Worm (Caenorhabditis elegans) whole organism, late embryonic: ENCODE data around the gene srd-58.

Source experiments
- fkh-10 ChIP-seq: fragments of 150-350 bp; optimal IDR thresholded peaks from 2 replicates; lab custom pipeline; 2014; ENCODE audit warnings: missing biosample characterization, missing genetic modification reagents, missing genetic modification characterization
- pag-3 ChIP-seq: sonication (generic microtip); optimal IDR thresholded peaks from 2 replicates; lab custom pipeline; 2016; ENCODE audit warnings: missing compliant biosample characterization, missing genetic modification characterization, borderline replicate concordance
- sox-4 ChIP-seq: sonication (generic microtip); optimal IDR thresholded peaks from 2 replicates; lab custom pipeline; 2017; ENCODE audit warnings: mild to moderate bottlenecking, missing genetic modification characterization, inconsistent platforms, missing compliant biosample characterization

DNA sequence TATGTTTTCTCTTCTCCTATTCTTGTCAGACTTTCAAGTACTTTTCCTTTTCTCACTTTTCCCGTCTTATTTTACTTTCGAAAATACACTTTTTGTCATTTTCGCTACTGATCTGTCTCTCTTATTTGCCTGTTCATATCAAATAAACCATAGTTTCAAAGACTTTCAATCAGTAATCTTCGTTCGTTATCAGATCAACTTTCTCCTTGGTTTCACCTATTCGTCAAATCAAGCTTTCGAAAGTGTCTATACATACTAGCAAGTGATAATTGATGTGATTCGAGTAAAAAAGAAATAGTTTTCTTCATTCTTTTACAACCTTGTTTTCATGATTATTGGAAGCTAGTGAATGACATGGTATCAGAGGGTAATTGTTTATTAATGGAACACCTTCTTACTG is 37.9 kb upstream of the srd-58 start:
- no peak for TF ChIP-seq pag-3 (tag; lab: Kevin White, UChicago)
- no peak for TF ChIP-seq sox-4 (tag; lab: Kevin White, UChicago)
- TF ChIP-seq fkh-10 (GFP tag; lab: Kevin White, UChicago) = no peak
